Worm (Caenorhabditis elegans) whole organism, L4/young adult: ENCODE results near the gene Y69E1A.4.

ENCODE experiments used
- dao-5 ChIP-seq: sonication (generic microtip); optimal IDR thresholded peaks from 2 replicates; lab custom pipeline; 2016; ENCODE audit warnings: missing genotype, missing genetic modification characterization, moderate library complexity, missing compliant biosample characterization
- him-1 ChIP-seq: sonication (generic microtip); optimal IDR thresholded peaks from 2 replicates; lab custom pipeline; 2016; ENCODE audit warnings: missing genotype, missing genetic modification reagents, missing genetic modification characterization, missing compliant biosample characterization

DNA sequence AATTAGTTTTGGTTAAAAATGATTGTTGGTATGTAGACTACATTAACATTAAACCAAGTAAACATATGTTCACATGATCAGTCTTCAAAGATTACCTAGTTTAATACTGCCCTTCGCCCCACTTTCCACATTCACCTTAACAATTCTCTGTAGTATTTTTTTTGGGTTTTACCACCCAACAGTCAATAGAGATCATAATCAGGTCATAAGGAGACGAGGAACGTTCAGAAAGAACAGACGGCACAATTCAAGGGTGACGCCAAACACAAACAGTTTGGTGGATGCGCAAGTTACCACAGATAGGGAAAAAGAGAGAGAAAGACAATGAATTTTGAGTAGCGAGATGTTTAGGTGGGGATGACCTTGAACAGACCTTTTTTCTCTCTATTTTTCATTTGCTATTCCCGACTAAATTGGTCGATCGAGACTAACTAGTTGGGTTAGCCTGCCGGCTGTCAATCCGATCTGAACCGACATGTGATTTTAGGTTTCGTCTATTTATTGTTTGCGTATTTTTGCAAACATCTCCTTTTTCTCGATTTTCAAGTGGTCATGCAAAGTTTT lies 16.7 kb downstream of the Y69E1A.4 start:
- no peak for TF ChIP-seq him-1
- no peak for TF ChIP-seq dao-5 (tag; lab: Kevin White, UChicago)
